Fruit fly (Drosophila melanogaster): Measurements from ENCODE around the gene CG1105.

The CG1105 gene

DNA sequence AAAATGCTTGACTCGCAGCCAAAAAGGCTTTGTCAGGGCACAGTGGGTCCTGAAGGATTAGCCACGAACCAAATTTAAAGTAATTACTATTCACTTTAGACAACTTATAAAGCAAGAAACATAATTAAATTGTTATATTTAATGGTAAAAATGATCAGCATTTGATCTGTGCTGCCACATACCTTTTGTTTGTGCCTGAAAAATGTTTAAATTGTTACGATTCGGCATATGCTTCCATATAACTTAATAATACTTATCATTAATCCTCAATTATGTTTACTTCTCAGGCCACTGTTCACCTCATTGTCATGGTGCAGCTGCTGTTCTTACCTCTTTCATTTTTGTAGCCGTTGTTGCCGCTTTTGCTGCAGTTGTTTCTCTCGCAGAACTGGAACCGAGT, 41.7 kb downstream of the CG1105 start:
- TF ChIP-seq pan (optimal IDR thresholded peaks at IDR 0.05): no peak
- no peak for TF ChIP-seq Hnf4 (GFP tag; optimal IDR thresholded peaks at IDR 0.05)
- peak; percentile 0 for TF ChIP-seq ey (GFP tag; optimal IDR thresholded peaks at IDR 0.05)
- no peak for TF ChIP-seq dl (GFP tag; optimal IDR thresholded peaks at IDR 0.05; ENCODE audit: insufficient read depth in 1 of 2, partially characterized antibody in 2 of 2)
- TF ChIP-seq CG9705 (GFP tag; optimal IDR thresholded peaks at IDR 0.05): no peak
- peak; percentile 16 for TF ChIP-seq HLH106 (tag; optimal IDR thresholded peaks at IDR 0.05)
- TF ChIP-seq Dfd (GFP tag; optimal IDR thresholded peaks at IDR 0.05): no peak

DNA sequence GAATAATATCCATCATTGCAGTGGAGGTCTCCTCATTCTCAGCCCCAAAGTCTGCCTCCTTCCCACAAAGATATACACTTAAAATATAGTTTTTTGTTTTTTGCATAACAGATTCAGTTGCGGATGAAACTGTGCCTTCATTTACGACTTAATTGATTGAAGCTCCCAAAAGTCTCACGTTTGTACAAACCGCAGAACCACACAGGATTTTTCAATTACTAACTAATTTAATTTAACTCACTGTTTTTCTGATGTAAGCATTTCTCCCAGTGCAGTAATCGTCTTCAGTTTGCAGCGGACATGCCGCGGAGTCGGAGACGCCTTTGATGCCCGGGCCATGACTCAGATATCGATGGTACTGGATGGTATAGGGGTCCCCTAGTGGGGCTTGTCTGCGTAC, 42.4 kb downstream of the CG1105 start:
- TF ChIP-seq tai (GFP tag; optimal IDR thresholded peaks at IDR 0.05) (peak; percentile 2), pan (optimal IDR thresholded peaks at IDR 0.05) (no peak), CG9705 (GFP tag; optimal IDR thresholded peaks at IDR 0.05) (peak; percentile 13), Jra (GFP tag; optimal IDR thresholded peaks at IDR 0.05) (peak; percentile 49), GATAd (GFP tag; optimal IDR thresholded peaks at IDR 0.05) (no peak), Dfd (GFP tag; optimal IDR thresholded peaks at IDR 0.05) (no peak), lola (GFP tag; optimal IDR thresholded peaks at IDR 0.05) (no peak), brk (GFP tag; optimal IDR thresholded peaks at IDR 0.05) (peak; percentile 44), CG32264 (GFP tag; optimal IDR thresholded peaks at IDR 0.05) (peak; percentile 49), Hr83 (GFP tag; optimal IDR thresholded peaks at IDR 0.05; ENCODE audit: poor library complexity, severe bottlenecking) (no peak), usp (GFP tag; optimal IDR thresholded peaks at IDR 0.05) (no peak), woc (GFP tag; optimal IDR thresholded peaks at IDR 0.05) (peak; percentile 71), Myc (optimal IDR thresholded peaks at IDR 0.05) (no peak), dl (GFP tag; optimal IDR thresholded peaks at IDR 0.05; ENCODE audit: insufficient read depth in 1 of 2, partially characterized antibody in 2 of 2) (no peak), Dif (GFP tag; optimal IDR thresholded peaks at IDR 0.05; ENCODE audit: partially characterized antibody) (no peak), ey (GFP tag; optimal IDR thresholded peaks at IDR 0.05) (peak; percentile 84), HLH106 (tag; optimal IDR thresholded peaks at IDR 0.05) (peak; percentile 46), fru (GFP tag; optimal IDR thresholded peaks at IDR 0.05) (peak; percentile 79), sv (GFP tag; optimal IDR thresholded peaks at IDR 0.05) (no peak), foxo (GFP tag; optimal IDR thresholded peaks at IDR 0.05) (peak in 1 of 2 experiments; percentile 73), h (GFP tag; optimal IDR thresholded peaks at IDR 0.05) (peak; percentile 79), dsf (GFP tag; optimal IDR thresholded peaks at IDR 0.05; ENCODE audit: borderline replicate concordance) (peak; percentile 2), rgr (GFP tag; optimal IDR thresholded peaks at IDR 0.05) (peak; percentile 79), Rel (GFP tag; optimal IDR thresholded peaks at IDR 0.05) (no peak), Rel (tag; optimal IDR thresholded peaks at IDR 0.05) (no peak), dmrt93B (GFP tag; optimal IDR thresholded peaks at IDR 0.05) (peak; percentile 12), Hnf4 (GFP tag; optimal IDR thresholded peaks at IDR 0.05) (peak; percentile 81), Abd-B (GFP tag; optimal IDR thresholded peaks at IDR 0.05) (no peak), Mio (GFP tag; optimal IDR thresholded peaks at IDR 0.05) (no peak), Sp1 (GFP tag; optimal IDR thresholded peaks at IDR 0.05) (peak; percentile 79), br (GFP tag; optimal IDR thresholded peaks at IDR 0.05) (peak; percentile 83), OdsH (GFP tag; optimal IDR thresholded peaks at IDR 0.05) (peak; percentile 78), psq (GFP tag; optimal IDR thresholded peaks at IDR 0.05) (peak; percentile 50), CrebA (GFP tag; optimal IDR thresholded peaks at IDR 0.05; ENCODE audit: borderline replicate concordance) (peak; percentile 16)

Measured in whole organism, wandering third instar larva.